Fruit fly (Drosophila melanogaster): Measurements from ENCODE around the gene osp.

osp gene

dm6 chr2L:14556224-14556623, 132.9 kb downstream of the osp start:
- TF ChIP-seq Snoo (tag; optimal IDR thresholded peaks at IDR 0.05) (no peak), CG13204 (GFP tag; optimal IDR thresholded peaks at IDR 0.05) (no peak), Pif1B (GFP tag; optimal IDR thresholded peaks at IDR 0.05) (no peak), CG32121 (GFP tag; IDR thresholded peaks at IDR 0.05) (peak; percentile 17; the same call in 1 of the 2 replicates)

dm6 chr2L:14554592-14554887, 134.6 kb downstream of the osp start:
- TF ChIP-seq EcR (GFP tag; optimal IDR thresholded peaks at IDR 0.05) (peak; percentile 51), CG13204 (GFP tag; optimal IDR thresholded peaks at IDR 0.05) (no peak)

- TF ChIP-seq Ets98B (GFP tag; IDR thresholded peaks at IDR 0.05) (peak; percentile 30; the same call in 1 of the 2 replicates), CG32121 (GFP tag; IDR thresholded peaks at IDR 0.05) (peak; percentile 43; the same call in 1 of the 2 replicates), rn (GFP tag; IDR thresholded peaks at IDR 0.05) (no peak), CG13204 (GFP tag; optimal IDR thresholded peaks at IDR 0.05) (peak; percentile 49), D1 (tag; optimal IDR thresholded peaks at IDR 0.05) (peak; percentile 67), gl (tag; optimal IDR thresholded peaks at IDR 0.05) (peak; percentile 69), CG15710 (tag; optimal IDR thresholded peaks at IDR 0.05) (peak; percentile 74), Snoo (tag; optimal IDR thresholded peaks at IDR 0.05) (peak; percentile 90), CG12605 (GFP tag; IDR thresholded peaks at IDR 0.05) (no peak), CG34367 (tag; optimal IDR thresholded peaks at IDR 0.05) (peak; percentile 64), CG8301 (tag; optimal IDR thresholded peaks at IDR 0.05) (peak; percentile 66), CG14655 (GFP tag; optimal IDR thresholded peaks at IDR 0.05) (peak; percentile 70), EcR (GFP tag; optimal IDR thresholded peaks at IDR 0.05) (peak; percentile 72), CG17806 (tag; optimal IDR thresholded peaks at IDR 0.05) (peak; percentile 85), Pif1A (GFP tag; optimal IDR thresholded peaks at IDR 0.05) (peak; percentile 68), Pif1B (GFP tag; optimal IDR thresholded peaks at IDR 0.05) (peak; percentile 78), CG9948 (tag; optimal IDR thresholded peaks at IDR 0.05) (peak; percentile 79), CG4496 (GFP tag; IDR thresholded peaks at IDR 0.05) (peak; percentile 83), fd96Ca (GFP tag; IDR thresholded peaks at IDR 0.05) (peak; percentile 59; the same call in 2 of the 3 replicates), CG10348 (GFP tag; IDR thresholded peaks at IDR 0.05) (no peak), CG8159 (tag; optimal IDR thresholded peaks at IDR 0.05) (peak; percentile 90)
These were observed 135.1 kb downstream of the osp start for dm6 chr2L:14553868-14554591.

- no peak for TF ChIP-seq Pif1B (GFP tag; optimal IDR thresholded peaks at IDR 0.05)
- 0 out of 3 replicates have a peak, but pooled peaks have one; percentile 28 for TF ChIP-seq fd96Ca (GFP tag; IDR thresholded peaks at IDR 0.05)
- TF ChIP-seq CG14655 (GFP tag; optimal IDR thresholded peaks at IDR 0.05) = no peak
- TF ChIP-seq CG8301 (tag; optimal IDR thresholded peaks at IDR 0.05) = no peak
These were observed 136.3 kb downstream of the osp start for dm6 chr2L:14552819-14553218.

dm6 chr2L:14552141-14552748, 136.9 kb downstream of the osp start:
- TF ChIP-seq D1 (tag; optimal IDR thresholded peaks at IDR 0.05) (peak; percentile 70), CG10348 (GFP tag; IDR thresholded peaks at IDR 0.05) (no peak), Snoo (tag; optimal IDR thresholded peaks at IDR 0.05) (peak; percentile 91), CG34367 (tag; optimal IDR thresholded peaks at IDR 0.05) (peak; percentile 90), Ets98B (GFP tag; IDR thresholded peaks at IDR 0.05) (peak; percentile 44; the same call in 1 of the 2 replicates), CG17806 (tag; optimal IDR thresholded peaks at IDR 0.05) (peak; percentile 95), Pif1B (GFP tag; optimal IDR thresholded peaks at IDR 0.05) (peak; percentile 90), CG32121 (GFP tag; IDR thresholded peaks at IDR 0.05) (peak; percentile 31; the same call in 1 of the 2 replicates), CG9948 (tag; optimal IDR thresholded peaks at IDR 0.05) (peak; percentile 92), CG14655 (GFP tag; optimal IDR thresholded peaks at IDR 0.05) (peak; percentile 87), CG4496 (GFP tag; IDR thresholded peaks at IDR 0.05) (peak; percentile 89), EcR (GFP tag; optimal IDR thresholded peaks at IDR 0.05) (peak; percentile 16), CG12605 (GFP tag; IDR thresholded peaks at IDR 0.05) (peak; percentile 72), Pif1A (GFP tag; optimal IDR thresholded peaks at IDR 0.05) (peak; percentile 93), CG15710 (tag; optimal IDR thresholded peaks at IDR 0.05) (peak; percentile 92), CG8159 (tag; optimal IDR thresholded peaks at IDR 0.05) (peak; percentile 93), rn (GFP tag; IDR thresholded peaks at IDR 0.05) (peak; percentile 72), CG13204 (GFP tag; optimal IDR thresholded peaks at IDR 0.05) (peak; percentile 73), fd96Ca (GFP tag; IDR thresholded peaks at IDR 0.05) (peak; percentile 80), gl (tag; optimal IDR thresholded peaks at IDR 0.05) (peak; percentile 88), CG8301 (tag; optimal IDR thresholded peaks at IDR 0.05) (peak; percentile 76)

dm6 chr2L:14550653-14551352, 138.3 kb downstream of the osp start:
- TF ChIP-seq EcR (GFP tag; optimal IDR thresholded peaks at IDR 0.05) (no peak), CG4496 (GFP tag; IDR thresholded peaks at IDR 0.05) (peak; percentile 79)
